Fruit fly (Drosophila melanogaster) whole organism, embryonic: ENCODE measurements around the gene Sf3b2.

Experiments used
- Asciz ChIP-seq: fragments of 200-800 bp; sonication (Bioruptor generic); optimal IDR thresholded peaks from 2 replicates; lab custom pipeline; 2017; ENCODE audit warnings: missing biosample characterization, mild to moderate bottlenecking, missing genetic modification characterization, missing genetic modification reagents
- B-H2 ChIP-seq: fragments of 200-800 bp; sonication (Bioruptor generic); optimal IDR thresholded peaks from 2 replicates; lab custom pipeline; 2018; ENCODE audit warnings: missing biosample characterization, mild to moderate bottlenecking, missing genetic modification characterization
- CG11696 ChIP-seq: fragments of 200-800 bp; sonication (Bioruptor generic); IDR thresholded peaks from 2 replicates; pipeline ENCODE4 v1.3.6; 2022; ENCODE audit warnings: missing biosample characterization, missing genetic modification characterization
- CG12071 ChIP-seq: fragments of 200-800 bp; sonication (Bioruptor generic); optimal IDR thresholded peaks from 3 replicates; lab custom pipeline; 2018; ENCODE audit warnings: missing biosample characterization, mild to moderate bottlenecking, missing genetic modification characterization
- CG12104 ChIP-seq: fragments of 200-800 bp; sonication (Bioruptor generic); optimal IDR thresholded peaks from 3 replicates; lab custom pipeline; 2016; ENCODE audit warnings: missing biosample characterization, missing genetic modification characterization
- CG13123 ChIP-seq: fragments of 200-800 bp; sonication (Bioruptor generic); optimal IDR thresholded peaks from 2 replicates; lab custom pipeline; 2016; ENCODE audit warnings: missing biosample characterization, missing genetic modification characterization
- CG14860 ChIP-seq: fragments of 200-800 bp; sonication (Bioruptor generic); IDR thresholded peaks from 3 replicates; pipeline ENCODE4 v1.3.6; 2022; ENCODE audit warnings: missing biosample characterization, missing genetic modification characterization; ENCODE audit not compliant: partially characterized antibody
- CG2202 ChIP-seq: fragments of 200-800 bp; sonication (Bioruptor generic); optimal IDR thresholded peaks from 2 replicates; lab custom pipeline; 2018; ENCODE audit warnings: missing biosample characterization, mild to moderate bottlenecking, missing genetic modification characterization
- CG30431 ChIP-seq: fragments of 200-800 bp; sonication (Bioruptor generic); optimal IDR thresholded peaks from 2 replicates; lab custom pipeline; 2017; ENCODE audit warnings: missing biosample characterization, missing genetic modification characterization
- CG34422 ChIP-seq: fragments of 200-800 bp; sonication (Bioruptor generic); IDR thresholded peaks from 3 replicates; pipeline ENCODE4 v1.3.6; 2022; ENCODE audit warnings: missing biosample characterization, missing genetic modification characterization
- CG3726 ChIP-seq: fragments of 200-800 bp; sonication (Bioruptor generic); IDR thresholded peaks from 3 replicates; pipeline ENCODE4, ENCODE4 v1.3.6; 2022; ENCODE audit warnings: missing biosample characterization, missing genetic modification characterization
- CG3838 ChIP-seq: fragments of 200-800 bp; sonication (Bioruptor generic); optimal IDR thresholded peaks from 3 replicates; lab custom pipeline; 2016; ENCODE audit warnings: missing biosample characterization, missing genetic modification characterization
- CG4424 ChIP-seq: fragments of 200-800 bp; sonication (Bioruptor generic); optimal IDR thresholded peaks from 3 replicates; lab custom pipeline; 2016; ENCODE audit warnings: missing biosample characterization, missing genetic modification characterization
- CG4617 ChIP-seq: fragments of 200-800 bp; sonication (Bioruptor generic); optimal IDR thresholded peaks from 3 replicates; lab custom pipeline; 2016; ENCODE audit warnings: missing biosample characterization, missing genetic modification characterization, borderline replicate concordance
- CG4707 ChIP-seq: fragments of 200-800 bp; sonication (Bioruptor generic); optimal IDR thresholded peaks from 2 replicates; lab custom pipeline; 2018; ENCODE audit warnings: missing biosample characterization, mild to moderate bottlenecking, missing genetic modification characterization, moderate library complexity
- CG5180 ChIP-seq: fragments of 200-800 bp; sonication (Bioruptor generic); optimal IDR thresholded peaks from 3 replicates; lab custom pipeline; 2017; ENCODE audit warnings: missing biosample characterization, missing genetic modification characterization, mild to moderate bottlenecking, moderate library complexity, missing genetic modification reagents
- CG5953 ChIP-seq: fragments of 200-800 bp; sonication (Bioruptor generic); IDR thresholded peaks from 2 replicates; pipeline ENCODE4 v1.3.6; 2022; ENCODE audit warnings: missing biosample characterization, missing genetic modification characterization
- CG7357 ChIP-seq: fragments of 200-800 bp; sonication (Bioruptor generic); IDR thresholded peaks from 3 replicates; pipeline ENCODE4 v1.3.6; 2022; ENCODE audit warnings: missing biosample characterization, missing genetic modification characterization
- CG8089 ChIP-seq: fragments of 200-800 bp; sonication (Bioruptor generic); optimal IDR thresholded peaks from 3 replicates; lab custom pipeline; 2016; ENCODE audit warnings: missing biosample characterization, missing genetic modification characterization
- CG8290 ChIP-seq, 3 experiments: fragments of 200-800 bp; sonication (Bioruptor generic); optimal IDR thresholded peaks; 2 replicates each; lab custom pipeline; 2016 to 2019; ENCODE audit warnings: missing biosample characterization in 3 of 3, missing genetic modification characterization in 3 of 3, mild to moderate bottlenecking in 2 of 3, moderate library complexity in 1 of 3
- CG9932 ChIP-seq: fragments of 200-800 bp; sonication (Bioruptor generic); IDR thresholded peaks from 2 replicates; pipeline ENCODE4 v1.3.6; 2022; ENCODE audit warnings: missing biosample characterization, missing genetic modification characterization
- D19A ChIP-seq: fragments of 200-800 bp; optimal IDR thresholded peaks from 3 replicates; lab custom pipeline; 2019; ENCODE audit warnings: missing biosample characterization, mild to moderate bottlenecking, missing genetic modification characterization, moderate library complexity
- Dbx ChIP-seq: fragments of 200-800 bp; sonication (Bioruptor generic); IDR thresholded peaks from 3 replicates; pipeline ENCODE4 v1.3.6; 2022; ENCODE audit warnings: missing biosample characterization, missing genetic modification characterization
- Gug ChIP-seq: fragments of 200-800 bp; sonication (Bioruptor generic); IDR thresholded peaks from 4 replicates; pipeline ENCODE4 v1.3.6; 2022; ENCODE audit warnings: missing biosample characterization, missing genetic modification characterization
- H15 ChIP-seq: fragments of 200-800 bp; sonication (Bioruptor generic); IDR thresholded peaks from 3 replicates; pipeline ENCODE4 v1.3.6; 2022; ENCODE audit warnings: missing biosample characterization, missing genetic modification characterization
- HLH4C ChIP-seq: fragments of 200-800 bp; sonication (Bioruptor generic); IDR thresholded peaks from 3 replicates; pipeline ENCODE4 v1.3.6; 2022; ENCODE audit warnings: missing biosample characterization, missing genetic modification characterization; ENCODE audit not compliant: partially characterized antibody
- Hand ChIP-seq: fragments of 200-800 bp; sonication (Bioruptor generic); optimal IDR thresholded peaks from 2 replicates; lab custom pipeline; 2017; ENCODE audit warnings: mild to moderate bottlenecking, missing biosample characterization, missing genetic modification reagents, missing genetic modification characterization
- Hsf ChIP-seq: fragments of 200-800 bp; sonication (Bioruptor generic); optimal IDR thresholded peaks from 3 replicates; lab custom pipeline; 2016; ENCODE audit warnings: missing biosample characterization, missing genetic modification characterization
- Lhr ChIP-seq: fragments of 200-800 bp; sonication (Bioruptor generic); optimal IDR thresholded peaks from 3 replicates; lab custom pipeline; 2017; ENCODE audit warnings: mild to moderate bottlenecking, missing biosample characterization, missing genetic modification reagents, missing genetic modification characterization
- Neu2 ChIP-seq: fragments of 200-800 bp; sonication (Bioruptor generic); optimal IDR thresholded peaks from 3 replicates; lab custom pipeline; 2016; ENCODE audit warnings: missing biosample characterization, missing genetic modification characterization, borderline replicate concordance
- bcd ChIP-seq: fragments of 200-800 bp; sonication (Bioruptor generic); optimal IDR thresholded peaks from 2 replicates; lab custom pipeline; 2017; ENCODE audit warnings: missing biosample characterization, mild to moderate bottlenecking, missing genetic modification characterization
- bowl ChIP-seq: fragments of 200-800 bp; sonication (Bioruptor generic); IDR thresholded peaks from 2 replicates; pipeline ENCODE4 v1.3.6; 2022; ENCODE audit warnings: missing biosample characterization, missing genetic modification characterization
- corto ChIP-seq: fragments of 200-800 bp; sonication (Bioruptor generic); optimal IDR thresholded peaks from 2 replicates; lab custom pipeline; 2016; ENCODE audit warnings: missing biosample characterization, mild to moderate bottlenecking, missing genetic modification characterization, moderate library complexity
- crol ChIP-seq: fragments of 200-800 bp; sonication (Bioruptor generic); IDR thresholded peaks from 2 replicates; pipeline ENCODE4 v1.3.6; 2022; ENCODE audit warnings: missing biosample characterization, missing genetic modification characterization
- da ChIP-seq: fragments of 200-800 bp; sonication (Bioruptor generic); optimal IDR thresholded peaks from 2 replicates; lab custom pipeline; 2016; ENCODE audit warnings: missing biosample characterization, missing genetic modification characterization
- dimm ChIP-seq: fragments of 200-800 bp; sonication (Bioruptor generic); IDR thresholded peaks from 2 replicates; pipeline ENCODE4 v1.3.6; 2022; ENCODE audit warnings: missing biosample characterization, missing genetic modification characterization
- dm ChIP-seq: fragments of 200-800 bp; sonication (Bioruptor generic); optimal IDR thresholded peaks from 3 replicates; lab custom pipeline; 2016; ENCODE audit warnings: missing biosample characterization, missing genetic modification characterization
- exex ChIP-seq: fragments of 200-800 bp; sonication (Bioruptor generic); optimal IDR thresholded peaks from 4 replicates; lab custom pipeline; 2018; ENCODE audit warnings: missing biosample characterization, mild to moderate bottlenecking, missing genetic modification characterization, moderate library complexity
- fd64A ChIP-seq: fragments of 200-800 bp; sonication (Bioruptor generic); optimal IDR thresholded peaks from 3 replicates; lab custom pipeline; 2018; ENCODE audit warnings: missing biosample characterization, mild to moderate bottlenecking, missing genetic modification characterization
- gem ChIP-seq: fragments of 200-800 bp; sonication (Bioruptor generic); optimal IDR thresholded peaks from 2 replicates; lab custom pipeline; 2019; ENCODE audit warnings: missing biosample characterization, mild to moderate bottlenecking, missing genetic modification characterization, moderate library complexity
- ham ChIP-seq: fragments of 200-800 bp; sonication (Bioruptor generic); IDR thresholded peaks from 2 replicates; pipeline ENCODE4 v1.3.6; 2022; ENCODE audit warnings: missing biosample characterization, missing genetic modification characterization
- ken ChIP-seq: fragments of 200-800 bp; sonication (Bioruptor generic); IDR thresholded peaks from 3 replicates; pipeline ENCODE4 v1.3.6; 2022; ENCODE audit warnings: missing biosample characterization, missing genetic modification characterization
- kni ChIP-seq: fragments of 200-800 bp; sonication (Bioruptor generic); optimal IDR thresholded peaks from 3 replicates; lab custom pipeline; 2017; ENCODE audit warnings: mild to moderate bottlenecking, missing biosample characterization, missing genetic modification reagents, missing genetic modification characterization
- nerfin-1 ChIP-seq: fragments of 200-800 bp; sonication (Bioruptor generic); optimal IDR thresholded peaks from 3 replicates; lab custom pipeline; 2019; ENCODE audit warnings: missing biosample characterization, mild to moderate bottlenecking, missing genetic modification characterization, moderate library complexity
- pzg ChIP-seq: fragments of 200-800 bp; sonication (Bioruptor generic); optimal IDR thresholded peaks from 3 replicates; lab custom pipeline; 2018; ENCODE audit warnings: missing biosample characterization, mild to moderate bottlenecking, missing genetic modification characterization, moderate library complexity
- ranshi ChIP-seq: fragments of 200-800 bp; sonication (Bioruptor generic); IDR thresholded peaks from 2 replicates; pipeline ENCODE4 v1.3.6; 2022; ENCODE audit warnings: missing biosample characterization, missing genetic modification characterization
- repo ChIP-seq: fragments of 200-800 bp; sonication (Bioruptor generic); optimal IDR thresholded peaks from 2 replicates; lab custom pipeline; 2016; ENCODE audit warnings: missing biosample characterization, missing genetic modification characterization
- rib ChIP-seq: fragments of 200-800 bp; sonication (Bioruptor generic); IDR thresholded peaks from 2 replicates; pipeline ENCODE4 v1.3.6; 2022; ENCODE audit warnings: missing biosample characterization, missing genetic modification characterization
- ro ChIP-seq: fragments of 200-800 bp; sonication (Bioruptor generic); IDR thresholded peaks from 2 replicates; pipeline ENCODE4 v1.3.6; 2022; ENCODE audit warnings: missing biosample characterization, missing genetic modification characterization
- slou ChIP-seq: fragments of 200-800 bp; sonication (Bioruptor generic); optimal IDR thresholded peaks from 3 replicates; lab custom pipeline; 2016; ENCODE audit warnings: missing biosample characterization, missing genetic modification characterization
- unc-4 ChIP-seq: fragments of 200-800 bp; sonication (Bioruptor generic); IDR thresholded peaks from 2 replicates; pipeline ENCODE4 v1.3.6; 2022; ENCODE audit warnings: missing biosample characterization, missing genetic modification characterization; ENCODE audit not compliant: partially characterized antibody

Sf3b2 gene

dm6 chr2L:3056448-3056790 is 27.5 kb upstream of the Sf3b2 start, which contains the start of gene FASN1 (continued):
- no peak for TF ChIP-seq kni (GFP tag; lab: Kevin White, UChicago)
- TF ChIP-seq unc-4 (GFP tag; lab: Robert Waterston, UW) = 0 out of 2 replicates have a peak, but pooled peaks have one; percentile 24
- no peak for TF ChIP-seq CG13123 (GFP tag; lab: Kevin White, UChicago)
- no peak for TF ChIP-seq crol
- TF ChIP-seq corto (GFP tag; lab: Kevin White, UChicago) = no peak
- TF ChIP-seq CG2202 (tag; lab: Kevin White, UChicago) = no peak
- TF ChIP-seq CG4424 = no peak
- no peak for TF ChIP-seq CG5953 (GFP tag; lab: Robert Waterston, UW)
- no peak for TF ChIP-seq repo (GFP tag; lab: Kevin White, UChicago)
- TF ChIP-seq CG11696 (GFP tag; lab: Robert Waterston, UW) = no peak
- 0 out of 2 replicates have a peak, but pooled peaks have one; percentile 50 for TF ChIP-seq ranshi (GFP tag; lab: Robert Waterston, UW)
- 0 out of 3 replicates have a peak, but pooled peaks have one; percentile 36 for TF ChIP-seq CG14860
- no peak for TF ChIP-seq Hsf (GFP tag; lab: Kevin White, UChicago)
- TF ChIP-seq Asciz = no peak
- peak; percentile 23 for TF ChIP-seq CG5180 (GFP tag; lab: Kevin White, UChicago)
- no peak for TF ChIP-seq fd64A
- peak; percentile 2; the same call in 1 of the 2 replicates for TF ChIP-seq ro (GFP tag; lab: Robert Waterston, UW)
- no peak for TF ChIP-seq ken (GFP tag; lab: Robert Waterston, UW)
- no peak for TF ChIP-seq gem (tag; lab: Kevin White, UChicago)
- no peak for TF ChIP-seq pzg
- TF ChIP-seq HLH4C = no peak
- TF ChIP-seq CG4707 (GFP tag; lab: Kevin White, UChicago) = no peak
- TF ChIP-seq nerfin-1 = peak; percentile 12
- TF ChIP-seq CG8290 (GFP tag; optimal IDR thresholded peaks at IDR 0.05; lab: Kevin White, UChicago) = no peak
- peak in 1 of 2 experiments; percentile 68 for TF ChIP-seq CG8290 (tag; optimal IDR thresholded peaks at IDR 0.05; lab: Kevin White, UChicago)
- peak; percentile 12 for TF ChIP-seq Hand (GFP tag; lab: Kevin White, UChicago)
- TF ChIP-seq CG9932 = no peak; the same call in 1 of the 2 replicates
- peak; percentile 67; the same call in 2 of the 3 replicates for TF ChIP-seq Dbx (GFP tag; lab: Robert Waterston, UW)
- peak; percentile 47 for TF ChIP-seq B-H2 (GFP tag; lab: Kevin White, UChicago)
- no peak; the same call in 1 of the 2 replicates for TF ChIP-seq rib (GFP tag; lab: Robert Waterston, UW)
- TF ChIP-seq CG12071 (GFP tag; lab: Kevin White, UChicago) = peak; percentile 65
- no peak for TF ChIP-seq H15 (GFP tag; lab: Robert Waterston, UW)
- no peak for TF ChIP-seq Lhr
- TF ChIP-seq CG7357 (GFP tag; lab: Robert Waterston, UW) = no peak
- no peak for TF ChIP-seq CG3726 (GFP tag; lab: Robert Waterston, UW)
- TF ChIP-seq CG3838 (GFP tag; lab: Kevin White, UChicago) = no peak
- TF ChIP-seq da (GFP tag; lab: Kevin White, UChicago) = no peak
- peak; percentile 70; the same call in 2 of the 4 replicates for TF ChIP-seq Gug
- no peak for TF ChIP-seq CG12104 (GFP tag; lab: Kevin White, UChicago)
- no peak for TF ChIP-seq CG4617 (GFP tag; lab: Kevin White, UChicago)
- no peak for TF ChIP-seq slou
- TF ChIP-seq CG8089 (GFP tag; lab: Kevin White, UChicago) = no peak
- no peak for TF ChIP-seq D19A
- peak; percentile 60; the same call in 1 of the 3 replicates for TF ChIP-seq CG34422 (GFP tag; lab: Robert Waterston, UW)
- TF ChIP-seq bowl = no peak
- TF ChIP-seq dimm (GFP tag; lab: Robert Waterston, UW) = no peak
- TF ChIP-seq ham (GFP tag; lab: Robert Waterston, UW) = no peak
- TF ChIP-seq Neu2 = no peak
- no peak for TF ChIP-seq bcd (GFP tag; lab: Kevin White, UChicago)
- TF ChIP-seq exex (tag; lab: Kevin White, UChicago) = no peak
- TF ChIP-seq CG30431 = no peak
- TF ChIP-seq dm (GFP tag; lab: Kevin White, UChicago) = no peak
